Worm (Caenorhabditis elegans): ENCODE data around the gene ZK673.5.

The ZK673.5 gene

DNA sequence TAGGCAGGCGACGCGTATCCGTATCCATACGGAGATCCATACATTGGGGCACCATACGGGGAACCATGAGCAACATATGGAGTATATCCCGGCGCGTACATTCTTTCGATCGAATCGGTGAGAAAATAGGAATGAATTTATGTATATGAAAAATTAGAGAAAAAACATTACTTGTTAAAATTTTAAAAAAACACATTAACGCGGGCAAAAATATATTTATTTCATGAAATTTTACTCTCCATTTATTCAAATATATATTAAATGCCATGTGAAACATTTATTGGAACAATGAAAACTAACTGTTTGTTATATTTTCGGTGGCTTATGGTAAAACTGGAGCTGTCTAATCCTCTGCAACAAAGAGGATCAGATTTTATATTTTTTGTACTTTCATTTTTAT is 10.5 kb downstream of the ZK673.5 start, which contains the start of gene ZK666.2:
Gene ZK666.2 (minus strand): TSS at position 101 of the 400 bp plus-strand sequence.
- TF ChIP-seq B0310.2 (tag; optimal IDR thresholded peaks at IDR 0.05): no peak
- TF ChIP-seq ets-7 (tag; optimal IDR thresholded peaks at IDR 0.05): no peak
- no peak for TF ChIP-seq ama-1 (optimal IDR thresholded peaks at IDR 0.05)
- no peak for TF ChIP-seq tbx-11 (GFP tag; IDR thresholded peaks at IDR 0.05)
- no peak for TF ChIP-seq pes-1 (GFP tag; IDR thresholded peaks at IDR 0.05)
- TF ChIP-seq tbx-37 (GFP tag; conservative IDR thresholded peaks at IDR 0.05): no peak
- TF ChIP-seq ceh-36 (tag; optimal IDR thresholded peaks at IDR 0.05): no peak
- TF ChIP-seq scrt-1 (GFP tag; IDR thresholded peaks at IDR 0.05): no peak
- no peak for TF ChIP-seq flt-1 (GFP tag; IDR thresholded peaks at IDR 0.05)

DNA sequence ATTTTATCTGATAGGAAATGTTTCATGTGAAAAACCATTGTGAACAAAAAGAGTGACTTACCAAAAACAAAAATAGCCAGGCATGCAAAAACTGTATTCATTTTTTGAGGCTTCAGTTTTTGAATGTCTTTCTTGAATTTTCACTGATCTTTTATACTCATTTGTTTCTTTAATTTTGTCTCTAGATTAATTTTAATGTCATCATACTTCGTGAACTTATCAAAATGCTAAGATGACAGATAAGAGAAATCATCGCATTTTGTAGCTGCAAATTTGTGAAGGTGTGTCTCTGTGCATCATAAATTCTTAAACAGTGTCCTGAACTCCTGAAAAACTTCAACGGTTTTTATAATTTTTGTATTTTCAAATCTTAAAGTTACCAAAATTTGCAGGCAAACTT is 14.7 kb downstream of the ZK673.5 start, which contains the start of gene clec-58:
Gene clec-58 (minus strand): TSS at position 101 of the 400 bp plus-strand sequence.
- TF ChIP-seq aly-1 (tag; optimal IDR thresholded peaks at IDR 0.05): no peak
- no peak for TF ChIP-seq tbx-11 (GFP tag; IDR thresholded peaks at IDR 0.05)
- TF ChIP-seq sea-1 (GFP tag; conservative IDR thresholded peaks at IDR 0.05): no peak
- no peak for TF ChIP-seq ets-7 (tag; optimal IDR thresholded peaks at IDR 0.05)
- no peak for TF ChIP-seq hmg-4 (GFP tag; optimal IDR thresholded peaks at IDR 0.05)
- TF ChIP-seq hmbx-1 (tag; optimal IDR thresholded peaks at IDR 0.05): no peak
- no peak for TF ChIP-seq hnd-1 (tag; optimal IDR thresholded peaks at IDR 0.05)
- TF ChIP-seq pes-1 (GFP tag; IDR thresholded peaks at IDR 0.05): no peak
- TF ChIP-seq ama-1 (optimal IDR thresholded peaks at IDR 0.05): no peak

- TF ChIP-seq sea-1 (GFP tag; conservative IDR thresholded peaks at IDR 0.05) (no peak), ceh-36 (tag; optimal IDR thresholded peaks at IDR 0.05) (no peak), ama-1 (optimal IDR thresholded peaks at IDR 0.05) (no peak), flt-1 (GFP tag; IDR thresholded peaks at IDR 0.05) (no peak), tbx-11 (GFP tag; IDR thresholded peaks at IDR 0.05) (no peak), F13C5.2 (tag; optimal IDR thresholded peaks at IDR 0.05) (no peak)
Measured at ce11 chrII:10476959-10477358, 15.7 kb downstream of the ZK673.5 start, which contains the start of gene ZK666.4. Gene ZK666.4 (plus strand): TSS chrII:10477259.

ce11 chrII:10479348-10479747 is 18.0 kb downstream of the ZK673.5 start, which contains the start of gene clec-59:
Gene clec-59 (minus strand): TSS chrII:10479448.
- TF ChIP-seq ets-7 (tag; optimal IDR thresholded peaks at IDR 0.05) (no peak), pes-1 (GFP tag; IDR thresholded peaks at IDR 0.05) (no peak), tra-4 (tag; optimal IDR thresholded peaks at IDR 0.05) (no peak), scrt-1 (GFP tag; IDR thresholded peaks at IDR 0.05) (no peak), ceh-13 (GFP tag; optimal IDR thresholded peaks at IDR 0.05) (no peak), hmg-4 (GFP tag; optimal IDR thresholded peaks at IDR 0.05) (no peak), flt-1 (GFP tag; IDR thresholded peaks at IDR 0.05) (no peak)

DNA sequence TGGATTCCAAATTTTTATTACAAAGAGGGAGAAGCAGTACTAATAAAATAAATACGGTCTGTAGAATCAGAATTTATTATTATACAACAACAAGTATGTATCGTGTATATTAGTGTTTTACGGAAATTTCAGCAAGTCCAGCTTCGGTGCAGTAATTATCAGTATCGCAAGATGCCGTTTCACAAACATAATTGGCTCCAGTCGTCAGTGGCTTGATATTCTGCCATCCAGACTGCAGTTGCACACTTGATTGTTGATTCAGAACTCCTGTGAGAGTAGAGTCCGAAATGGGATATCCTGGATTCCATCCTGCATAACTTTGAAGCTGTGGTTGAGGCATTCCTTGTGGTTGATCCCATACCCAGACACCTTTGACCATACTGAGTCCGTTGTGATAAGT is 18.7 kb downstream of the ZK673.5 start:
- TF ChIP-seq tra-4 (tag; optimal IDR thresholded peaks at IDR 0.05): no peak
- no peak for TF ChIP-seq sea-1 (GFP tag; conservative IDR thresholded peaks at IDR 0.05)
- no peak for TF ChIP-seq flt-1 (GFP tag; IDR thresholded peaks at IDR 0.05)
- no peak for TF ChIP-seq pes-1 (GFP tag; IDR thresholded peaks at IDR 0.05)
- TF ChIP-seq tbx-11 (GFP tag; IDR thresholded peaks at IDR 0.05): no peak
- no peak for TF ChIP-seq hmbx-1 (tag; optimal IDR thresholded peaks at IDR 0.05)
- no peak for TF ChIP-seq ets-7 (tag; optimal IDR thresholded peaks at IDR 0.05)
- TF ChIP-seq ama-1 (optimal IDR thresholded peaks at IDR 0.05): no peak
- TF ChIP-seq hmg-4 (GFP tag; optimal IDR thresholded peaks at IDR 0.05): no peak
- no peak for TF ChIP-seq ceh-36 (tag; optimal IDR thresholded peaks at IDR 0.05)
- TF ChIP-seq scrt-1 (GFP tag; IDR thresholded peaks at IDR 0.05): no peak
- no peak for TF ChIP-seq F13C5.2 (tag; optimal IDR thresholded peaks at IDR 0.05)
- TF ChIP-seq hnd-1 (tag; optimal IDR thresholded peaks at IDR 0.05): no peak
- TF ChIP-seq aly-1 (tag; optimal IDR thresholded peaks at IDR 0.05): no peak
- no peak for TF ChIP-seq B0310.2 (tag; optimal IDR thresholded peaks at IDR 0.05)
- TF ChIP-seq tbx-37 (GFP tag; conservative IDR thresholded peaks at IDR 0.05): no peak
- TF ChIP-seq ceh-13 (GFP tag; optimal IDR thresholded peaks at IDR 0.05): no peak

DNA sequence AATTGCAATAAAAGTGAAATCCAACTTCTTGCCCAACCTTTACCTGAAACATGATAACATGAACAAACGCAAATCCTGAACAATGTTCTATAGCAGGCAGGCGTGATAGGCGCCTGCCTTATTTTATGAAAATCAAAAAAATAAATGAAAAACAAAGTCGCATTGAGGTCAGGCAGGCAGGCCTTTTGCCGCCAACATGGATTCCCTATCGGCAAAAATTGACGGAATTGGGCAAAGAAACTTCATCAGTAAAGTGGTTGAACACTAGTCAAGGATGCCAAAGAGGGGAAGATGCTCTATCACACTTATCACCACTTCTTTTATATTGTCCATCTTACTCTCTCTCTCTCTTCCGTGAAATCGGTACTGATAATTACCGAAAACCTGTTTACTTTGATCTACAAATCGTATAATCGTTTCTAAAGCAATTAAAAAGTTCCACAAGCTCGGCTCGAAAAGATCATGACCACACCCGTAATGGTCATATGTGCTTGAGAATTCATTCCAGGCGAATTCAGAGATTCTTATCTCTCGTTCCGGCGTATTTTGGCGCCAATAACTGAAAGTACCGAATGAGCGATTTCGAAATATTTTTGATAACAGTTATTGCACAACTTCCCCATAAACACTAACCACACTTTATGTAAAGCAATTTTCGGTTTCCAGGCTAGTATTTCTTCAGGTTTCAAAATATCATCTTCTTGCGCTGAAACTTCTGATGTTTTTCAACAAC is 20.7 kb downstream of the ZK673.5 start, which contains the start of the genes clec-60 and ZK666.11:
Gene clec-60 (minus strand): TSS at position 51 of the 733 bp plus-strand sequence.
Gene ZK666.11 (plus strand): TSS at position 699 of the 733 bp plus-strand sequence.
- TF ChIP-seq hmbx-1 (tag; optimal IDR thresholded peaks at IDR 0.05): no peak
- no peak for TF ChIP-seq tra-4 (tag; optimal IDR thresholded peaks at IDR 0.05)
- no peak for TF ChIP-seq aly-1 (tag; optimal IDR thresholded peaks at IDR 0.05)

DNA sequence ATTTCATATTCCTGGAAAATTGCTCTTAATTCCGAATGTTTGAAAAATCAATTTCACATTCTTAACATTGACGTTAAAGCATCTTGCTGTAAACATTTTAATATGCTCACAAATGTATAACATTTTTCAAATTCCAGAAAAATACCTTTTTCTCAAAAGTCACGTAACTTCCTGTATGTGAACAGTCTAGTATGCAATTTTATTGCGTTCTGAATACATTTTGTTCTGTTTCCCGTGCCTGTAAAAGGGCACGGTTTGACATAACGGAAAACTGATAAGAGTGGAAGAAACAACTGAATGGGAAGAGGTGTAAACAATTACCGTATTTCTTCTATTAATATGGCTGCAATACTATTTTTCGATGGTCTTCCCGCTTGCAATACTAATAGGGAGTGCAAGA is 21.6 kb downstream of the ZK673.5 start:
- TF ChIP-seq hmg-4 (GFP tag; optimal IDR thresholded peaks at IDR 0.05) (no peak), aly-1 (tag; optimal IDR thresholded peaks at IDR 0.05) (no peak), tbx-11 (GFP tag; IDR thresholded peaks at IDR 0.05) (no peak), F13C5.2 (tag; optimal IDR thresholded peaks at IDR 0.05) (no peak), ets-7 (tag; optimal IDR thresholded peaks at IDR 0.05) (no peak), pes-1 (GFP tag; IDR thresholded peaks at IDR 0.05) (no peak), sea-1 (GFP tag; conservative IDR thresholded peaks at IDR 0.05) (no peak), tbx-37 (GFP tag; conservative IDR thresholded peaks at IDR 0.05) (no peak), flt-1 (GFP tag; IDR thresholded peaks at IDR 0.05) (no peak), B0310.2 (tag; optimal IDR thresholded peaks at IDR 0.05) (no peak), ama-1 (optimal IDR thresholded peaks at IDR 0.05) (no peak), hnd-1 (tag; optimal IDR thresholded peaks at IDR 0.05) (no peak)

DNA sequence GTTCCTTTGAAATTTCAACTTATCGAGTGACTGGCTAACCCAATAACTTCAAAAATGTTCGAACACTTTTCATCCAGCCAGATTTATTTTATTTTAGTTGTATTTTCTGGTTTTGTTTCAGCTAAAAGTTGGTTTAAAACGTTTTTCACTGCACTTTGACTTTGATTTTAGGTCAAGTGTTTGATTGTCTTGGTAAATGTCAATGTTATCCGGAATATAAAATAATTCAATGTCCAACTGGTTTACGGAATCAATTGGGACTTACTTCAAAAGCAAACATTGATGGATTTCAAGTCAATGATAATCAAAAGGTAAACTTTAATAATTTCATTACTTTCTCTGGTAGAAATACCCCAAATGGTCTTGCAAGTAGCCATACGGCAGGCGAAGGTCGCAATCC is 22.6 kb downstream of the ZK673.5 start:
- TF ChIP-seq aly-1 (tag; optimal IDR thresholded peaks at IDR 0.05): no peak
- no peak for TF ChIP-seq flt-1 (GFP tag; IDR thresholded peaks at IDR 0.05)
- TF ChIP-seq ets-7 (tag; optimal IDR thresholded peaks at IDR 0.05): no peak
- no peak for TF ChIP-seq tbx-37 (GFP tag; conservative IDR thresholded peaks at IDR 0.05)
- TF ChIP-seq ceh-13 (GFP tag; optimal IDR thresholded peaks at IDR 0.05): no peak
- no peak for TF ChIP-seq scrt-1 (GFP tag; IDR thresholded peaks at IDR 0.05)
- TF ChIP-seq sea-1 (GFP tag; conservative IDR thresholded peaks at IDR 0.05): no peak
- no peak for TF ChIP-seq pes-1 (GFP tag; IDR thresholded peaks at IDR 0.05)
- TF ChIP-seq F13C5.2 (tag; optimal IDR thresholded peaks at IDR 0.05): no peak
- TF ChIP-seq B0310.2 (tag; optimal IDR thresholded peaks at IDR 0.05): no peak
- no peak for TF ChIP-seq tra-4 (tag; optimal IDR thresholded peaks at IDR 0.05)
- TF ChIP-seq ama-1 (optimal IDR thresholded peaks at IDR 0.05): no peak
- no peak for TF ChIP-seq hnd-1 (tag; optimal IDR thresholded peaks at IDR 0.05)
- no peak for TF ChIP-seq tbx-11 (GFP tag; IDR thresholded peaks at IDR 0.05)
